Worm (Caenorhabditis elegans): ENCODE results near the gene F16H6.4.

The F16H6.4 gene

DNA sequence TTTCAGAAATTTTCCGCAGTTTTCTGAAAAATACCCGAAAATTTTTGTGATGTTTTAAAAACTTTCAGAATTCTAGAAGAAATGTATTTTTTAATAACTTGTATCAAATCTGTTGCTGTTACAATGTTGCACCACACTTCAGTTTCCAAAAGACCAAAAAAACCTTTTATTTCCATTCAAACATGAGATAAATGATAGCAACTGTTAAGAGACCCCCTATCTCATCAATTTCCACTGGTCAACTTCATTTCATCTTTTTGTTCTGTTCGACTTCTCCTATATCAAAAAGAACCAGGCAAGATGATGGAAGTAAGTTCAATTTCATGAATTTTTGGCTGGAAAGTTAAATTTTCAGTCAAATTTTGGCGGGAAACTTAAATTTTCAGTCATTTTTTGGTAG is at the start of gene F16H6.4:
F16H6.4 (plus strand) TSS at position 301 of the 400 bp plus-strand sequence.
- TF ChIP-seq ZK546.5 (tag; optimal IDR thresholded peaks at IDR 0.05): no peak
- TF ChIP-seq gmeb-1 (tag; optimal IDR thresholded peaks at IDR 0.05): no peak
- no peak for TF ChIP-seq mab-5 (tag; optimal IDR thresholded peaks at IDR 0.05)
- no peak for TF ChIP-seq aly-2 (tag; optimal IDR thresholded peaks at IDR 0.05)
- no peak for TF ChIP-seq nhr-11 (tag; optimal IDR thresholded peaks at IDR 0.05)
- TF ChIP-seq ceh-82 (tag; optimal IDR thresholded peaks at IDR 0.05): no peak
- no peak for TF ChIP-seq peb-1 (tag; optimal IDR thresholded peaks at IDR 0.05)
- no peak for TF ChIP-seq unc-39 (tag; optimal IDR thresholded peaks at IDR 0.05)
- no peak for TF ChIP-seq nhr-6 (tag; optimal IDR thresholded peaks at IDR 0.05)
- no peak for TF ChIP-seq nhr-23 (tag; optimal IDR thresholded peaks at IDR 0.05)
- TF ChIP-seq nhr-129 (tag; optimal IDR thresholded peaks at IDR 0.05): no peak
- TF ChIP-seq ztf-11 (tag; optimal IDR thresholded peaks at IDR 0.05): no peak
- no peak for TF ChIP-seq sem-4 (tag; optimal IDR thresholded peaks at IDR 0.05)
- no peak for TF ChIP-seq elt-3 (tag; optimal IDR thresholded peaks at IDR 0.05)
- TF ChIP-seq zag-1 (tag; optimal IDR thresholded peaks at IDR 0.05): no peak
- TF ChIP-seq nhr-77 (tag; optimal IDR thresholded peaks at IDR 0.05): no peak
- TF ChIP-seq skn-1 (tag; optimal IDR thresholded peaks at IDR 0.05): no peak
- no peak for TF ChIP-seq dmd-4 (tag; optimal IDR thresholded peaks at IDR 0.05)

DNA sequence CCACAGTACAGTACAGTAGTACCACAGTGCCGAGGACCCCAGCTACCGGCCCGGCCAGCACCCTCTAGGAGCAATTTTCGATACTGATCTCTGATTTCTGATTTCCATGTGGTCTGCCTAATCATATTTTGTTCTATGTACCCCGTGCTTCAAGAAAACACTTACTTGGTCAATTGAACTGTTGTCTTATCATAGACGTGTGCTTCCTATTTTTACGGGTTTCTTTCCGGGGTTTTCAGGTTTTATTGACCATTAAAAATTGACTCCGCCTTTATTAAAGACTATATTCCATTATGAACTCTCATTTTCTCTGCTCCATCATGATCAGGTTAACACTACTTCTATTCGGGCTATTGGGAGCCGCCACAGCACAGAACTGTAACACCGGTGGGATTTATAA is 40.8 kb upstream of the F16H6.4 start, which contains the start of gene clec-48:
clec-48 (plus strand) TSS at position 320 of the 400 bp plus-strand sequence.
- TF ChIP-seq sma-9 (GFP tag; optimal IDR thresholded peaks at IDR 0.05) (peak; percentile 13), sma-9 (tag; optimal IDR thresholded peaks at IDR 0.05) (no peak), blmp-1 (tag; optimal IDR thresholded peaks at IDR 0.05; ENCODE audit: insufficient read depth) (no peak), R02D3.7 (tag; optimal IDR thresholded peaks at IDR 0.05) (no peak), ztf-4 (tag; optimal IDR thresholded peaks at IDR 0.05) (no peak)

DNA sequence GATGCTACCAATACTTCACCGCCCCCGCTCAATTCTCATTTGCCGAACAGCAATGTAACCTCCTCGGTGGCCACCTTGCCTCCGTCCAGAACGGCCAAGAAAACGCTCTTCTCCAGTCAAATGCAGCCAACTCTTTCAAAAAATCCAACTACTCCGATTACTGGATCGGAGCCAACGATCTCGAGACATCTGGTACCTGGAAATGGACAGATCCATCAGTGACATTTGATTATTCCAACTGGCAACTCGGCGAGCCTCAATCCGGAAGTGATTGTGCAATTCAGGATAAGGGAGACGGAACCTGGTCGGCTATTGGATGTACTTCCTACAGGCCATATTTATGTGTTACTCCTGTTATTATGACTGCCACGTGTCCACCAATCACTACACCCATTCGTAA is 40.3 kb upstream of the F16H6.4 start:
- TF ChIP-seq ama-1 (optimal IDR thresholded peaks at IDR 0.05) (no peak), Y55F3AM.14 (GFP tag; optimal IDR thresholded peaks at IDR 0.05) (no peak), nhr-25 (tag; optimal IDR thresholded peaks at IDR 0.05) (no peak), aly-2 (tag; optimal IDR thresholded peaks at IDR 0.05) (no peak), blmp-1 (tag; optimal IDR thresholded peaks at IDR 0.05; ENCODE audit: insufficient read depth) (no peak), lin-39 (tag; optimal IDR thresholded peaks at IDR 0.05) (no peak), mdl-1 (tag; optimal IDR thresholded peaks at IDR 0.05) (no peak), nhr-77 (tag; optimal IDR thresholded peaks at IDR 0.05) (no peak), nhr-6 (tag; optimal IDR thresholded peaks at IDR 0.05) (no peak), unc-55 (GFP tag; optimal IDR thresholded peaks at IDR 0.05) (no peak), nhr-12 (tag; optimal IDR thresholded peaks at IDR 0.05) (no peak), mbf-1 (tag; optimal IDR thresholded peaks at IDR 0.05) (no peak), lin-13 (GFP tag; optimal IDR thresholded peaks at IDR 0.05) (no peak), snpc-4 (tag; optimal IDR thresholded peaks at IDR 0.05) (no peak), ztf-4 (tag; optimal IDR thresholded peaks at IDR 0.05) (no peak)

DNA sequence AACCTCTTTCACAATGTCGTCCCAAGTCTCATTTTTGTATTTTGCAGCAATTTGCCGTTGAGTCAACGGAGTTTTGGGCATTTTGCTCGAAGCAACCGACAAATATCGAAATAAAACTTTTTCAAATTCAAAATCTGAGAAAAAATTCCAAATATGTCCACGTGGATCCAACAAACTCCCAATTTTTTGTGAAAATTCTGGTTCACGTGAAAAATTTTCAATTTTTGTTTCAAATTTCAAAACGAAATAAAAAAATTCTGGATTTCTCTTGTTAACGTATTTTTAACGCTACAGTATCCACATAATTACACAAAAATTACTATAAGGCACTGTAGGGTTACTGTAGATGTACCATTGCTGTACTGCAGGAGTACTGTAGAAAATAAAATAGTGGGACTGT is 37.3 kb upstream of the F16H6.4 start, which contains the start of gene C14A6.13:
C14A6.13 (minus strand) TSS at position 101 of the 400 bp plus-strand sequence.
- TF ChIP-seq egl-27 (tag; optimal IDR thresholded peaks at IDR 0.05) (no peak), ztf-1 (GFP tag; conservative IDR thresholded peaks at IDR 0.05) (no peak), nhr-21 (tag; optimal IDR thresholded peaks at IDR 0.05) (no peak), nhr-12 (tag; optimal IDR thresholded peaks at IDR 0.05) (no peak), nhr-129 (tag; optimal IDR thresholded peaks at IDR 0.05) (no peak), Y55F3AM.14 (GFP tag; optimal IDR thresholded peaks at IDR 0.05) (no peak)

DNA sequence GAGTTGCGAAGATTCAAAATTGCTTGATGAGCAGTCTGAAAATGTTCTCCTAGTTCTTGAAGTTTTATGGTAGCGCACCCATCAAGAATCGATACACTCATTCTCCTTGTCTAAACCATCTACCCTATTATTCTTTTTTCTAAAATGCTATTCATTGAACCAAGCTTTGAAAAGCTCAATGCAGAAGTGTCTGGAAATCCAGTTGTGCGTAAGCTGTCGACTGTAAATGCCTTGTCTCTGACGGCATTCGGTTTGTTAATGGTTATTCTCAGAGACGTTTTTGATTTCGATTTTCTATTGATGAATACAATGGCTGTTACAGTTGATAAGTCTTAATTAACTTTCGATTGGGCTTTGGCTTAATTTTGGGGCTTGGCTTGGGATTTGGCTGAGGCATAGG is 36.0 kb upstream of the F16H6.4 start, which contains the start of gene C14A6.12:
C14A6.12 (minus strand) TSS at position 101 of the 400 bp plus-strand sequence.
- TF ChIP-seq nhr-12 (tag; optimal IDR thresholded peaks at IDR 0.05): no peak
- TF ChIP-seq ceh-82 (tag; optimal IDR thresholded peaks at IDR 0.05): no peak
- TF ChIP-seq mab-5 (tag; optimal IDR thresholded peaks at IDR 0.05): no peak
- TF ChIP-seq nhr-23 (tag; optimal IDR thresholded peaks at IDR 0.05): no peak
- no peak for TF ChIP-seq gmeb-1 (tag; optimal IDR thresholded peaks at IDR 0.05)
- TF ChIP-seq lin-11 (tag; optimal IDR thresholded peaks at IDR 0.05): no peak
- no peak for TF ChIP-seq elt-3 (tag; optimal IDR thresholded peaks at IDR 0.05)
- no peak for TF ChIP-seq nhr-237 (tag; optimal IDR thresholded peaks at IDR 0.05)
- TF ChIP-seq nhr-21 (tag; optimal IDR thresholded peaks at IDR 0.05): no peak
- no peak for TF ChIP-seq ztf-11 (tag; optimal IDR thresholded peaks at IDR 0.05)
- TF ChIP-seq sma-3 (GFP tag; optimal IDR thresholded peaks at IDR 0.05): no peak
- no peak for TF ChIP-seq nhr-10 (tag; optimal IDR thresholded peaks at IDR 0.05)
- TF ChIP-seq C34F6.9 (tag; optimal IDR thresholded peaks at IDR 0.05): no peak
- TF ChIP-seq alr-1 (tag; optimal IDR thresholded peaks at IDR 0.05): no peak
- no peak for TF ChIP-seq ZK546.5 (tag; optimal IDR thresholded peaks at IDR 0.05)
- no peak for TF ChIP-seq skn-1 (tag; optimal IDR thresholded peaks at IDR 0.05)
- no peak for TF ChIP-seq lin-39 (tag; optimal IDR thresholded peaks at IDR 0.05)
- no peak for TF ChIP-seq snpc-4 (tag; optimal IDR thresholded peaks at IDR 0.05)
